Fruit fly (Drosophila melanogaster) whole organism, wandering third instar larva: ENCODE results near the gene CG3655.
A peak's percentile ranks its signal among the peaks of the same experiment; 100 is the strongest.

Experiments used
- HLH106 ChIP-seq: fragments of 200-800 bp; optimal IDR thresholded peaks from 3 replicates; lab custom pipeline; 2019; ENCODE audit warnings: missing biosample characterization, mild to moderate bottlenecking, missing genetic modification characterization, moderate library complexity
- Hnf4 ChIP-seq: fragments of 200-800 bp; sonication (Bioruptor generic); optimal IDR thresholded peaks from 2 replicates; lab custom pipeline; 2016; ENCODE audit warnings: missing biosample characterization, mild to moderate bottlenecking, missing genetic modification characterization
- Hr78 ChIP-seq: fragments of >200 bp; optimal IDR thresholded peaks from 2 replicates; lab custom pipeline; 2017; ENCODE audit warnings: missing biosample characterization, missing genetic modification characterization
- Jra ChIP-seq: sonication (Bioruptor generic); optimal IDR thresholded peaks from 2 replicates; lab custom pipeline; 2016; ENCODE audit warnings: missing biosample characterization, missing genetic modification characterization
- Sp1 ChIP-seq: fragments of 200-800 bp; sonication (Bioruptor generic); optimal IDR thresholded peaks from 3 replicates; lab custom pipeline; 2019; ENCODE audit warnings: missing biosample characterization, mild to moderate bottlenecking, missing genetic modification characterization, moderate library complexity
- Vsx2 ChIP-seq: fragments of 200-300, 225-300 bp; sonication (Bioruptor generic); optimal IDR thresholded peaks from 2 replicates; lab custom pipeline; 2018; ENCODE audit warnings: missing biosample characterization, missing genetic modification characterization; ENCODE audit not compliant: partially characterized antibody
- br ChIP-seq: fragments of 200-800 bp; sonication (Bioruptor generic); optimal IDR thresholded peaks from 2 replicates; lab custom pipeline; 2016; ENCODE audit warnings: missing biosample characterization, missing genetic modification characterization
- dsf ChIP-seq: sonication (Bioruptor generic); optimal IDR thresholded peaks from 2 replicates; lab custom pipeline; 2016; ENCODE audit warnings: missing biosample characterization, missing genetic modification characterization, borderline replicate concordance
- h ChIP-seq: fragments of 200-800 bp; sonication (Bioruptor generic); optimal IDR thresholded peaks from 3 replicates; lab custom pipeline; 2016; ENCODE audit warnings: missing biosample characterization, mild to moderate bottlenecking, missing genetic modification characterization
- pan ChIP-seq: fragments of >200 bp; optimal IDR thresholded peaks from 2 replicates; lab custom pipeline; 2017
- sv ChIP-seq: fragments of 200-800 bp; sonication (Bioruptor generic); optimal IDR thresholded peaks from 3 replicates; lab custom pipeline; 2016; ENCODE audit warnings: missing biosample characterization, missing genetic modification characterization
- usp ChIP-seq: fragments of >200 bp; optimal IDR thresholded peaks from 2 replicates; lab custom pipeline; 2017; ENCODE audit warnings: missing biosample characterization, missing genetic modification characterization

- no peak for TF ChIP-seq usp (GFP tag; lab: Kevin White, UChicago)
- no peak for TF ChIP-seq Vsx2 (GFP tag; lab: Kevin White, UChicago)
- peak; percentile 32 for TF ChIP-seq sv (GFP tag; lab: Kevin White, UChicago)
- no peak for TF ChIP-seq Hr78 (GFP tag; lab: Kevin White, UChicago)
- TF ChIP-seq h (GFP tag; lab: Kevin White, UChicago) = peak; percentile 87
- no peak for TF ChIP-seq pan (lab: Kevin White, UChicago)
- TF ChIP-seq HLH106 (tag; lab: Kevin White, UChicago) = peak; percentile 86
- TF ChIP-seq Sp1 (GFP tag; lab: Kevin White, UChicago) = peak; percentile 86
- TF ChIP-seq br = peak; percentile 84
- TF ChIP-seq Jra (GFP tag; lab: Kevin White, UChicago) = peak; percentile 22
- TF ChIP-seq Hnf4 (GFP tag; lab: Kevin White, UChicago) = peak; percentile 82
- TF ChIP-seq dsf (GFP tag; lab: Kevin White, UChicago) = no peak
Observed at dm6 chrX:1129575-1130281, 5.0 kb downstream of the CG3655 start.
